Fruit fly (Drosophila melanogaster) whole organism, prepupa: Measurements from ENCODE around the gene Tbca.
A peak's percentile ranks its signal among the peaks of the same experiment; 100 is the strongest.

Experiments
- Blimp-1 ChIP-seq: fragments of 200-800 bp; sonication (Bioruptor generic); optimal IDR thresholded peaks from 3 replicates; lab custom pipeline; 2017; ENCODE audit warnings: missing biosample characterization, missing genetic modification characterization, mild to moderate bottlenecking, moderate library complexity, missing genetic modification reagents
- CG10631 ChIP-seq: fragments of 200-800 bp; sonication (Bioruptor generic); optimal IDR thresholded peaks from 2 replicates; lab custom pipeline; 2016; ENCODE audit warnings: missing biosample characterization, missing genetic modification characterization
- CG10669 ChIP-seq: fragments of 200-800 bp; sonication (Bioruptor generic); optimal IDR thresholded peaks from 3 replicates; lab custom pipeline; 2018; ENCODE audit warnings: missing biosample characterization, mild to moderate bottlenecking, missing genetic modification characterization, moderate library complexity
- CG11762 ChIP-seq: fragments of 200-800 bp; sonication (Bioruptor generic); optimal IDR thresholded peaks from 3 replicates; lab custom pipeline; 2016; ENCODE audit warnings: missing biosample characterization, missing genetic modification characterization; ENCODE audit not compliant: insufficient read depth
- CG11902 ChIP-seq: fragments of 200-800 bp; sonication (Bioruptor generic); optimal IDR thresholded peaks from 3 replicates; lab custom pipeline; 2016; ENCODE audit warnings: missing biosample characterization, missing genetic modification characterization
- CG1621 ChIP-seq: fragments of 200-800 bp; sonication (Bioruptor generic); optimal IDR thresholded peaks from 3 replicates; lab custom pipeline; 2018; ENCODE audit warnings: missing biosample characterization, mild to moderate bottlenecking, missing genetic modification characterization
- CG16779 ChIP-seq: fragments of 200-800 bp; sonication (Bioruptor generic); optimal IDR thresholded peaks from 3 replicates; lab custom pipeline; 2017; ENCODE audit warnings: missing biosample characterization, mild to moderate bottlenecking, missing genetic modification characterization
- CG3032 ChIP-seq: fragments of 200-800 bp; optimal IDR thresholded peaks from 2 replicates; lab custom pipeline; 2019; ENCODE audit warnings: missing biosample characterization, mild to moderate bottlenecking, missing genetic modification characterization, moderate library complexity
- CG31627 ChIP-seq: fragments of 200-800 bp; sonication (Bioruptor generic); optimal IDR thresholded peaks from 3 replicates; lab custom pipeline; 2016; ENCODE audit warnings: missing biosample characterization, missing genetic modification characterization
- CG34406 ChIP-seq: fragments of 200-800 bp; sonication (Bioruptor generic); optimal IDR thresholded peaks from 3 replicates; lab custom pipeline; 2016; ENCODE audit warnings: missing biosample characterization, missing genetic modification characterization
- CG3919 ChIP-seq: fragments of 200-800 bp; sonication (Bioruptor generic); optimal IDR thresholded peaks from 3 replicates; lab custom pipeline; 2016; ENCODE audit warnings: missing biosample characterization, missing genetic modification characterization
- CG4318 ChIP-seq: fragments of 200-800 bp; sonication (Bioruptor generic); optimal IDR thresholded peaks from 3 replicates; lab custom pipeline; 2017; ENCODE audit warnings: missing biosample characterization, mild to moderate bottlenecking, missing genetic modification characterization
- CG6163 ChIP-seq: fragments of 200-800 bp; sonication (Bioruptor generic); IDR thresholded peaks from 3 replicates; pipeline ENCODE4 v1.3.6; 2022; ENCODE audit warnings: missing biosample characterization, missing genetic modification characterization
- CG6276 ChIP-seq: fragments of 200-800 bp; sonication (Bioruptor generic); optimal IDR thresholded peaks from 2 replicates; lab custom pipeline; 2017; ENCODE audit warnings: missing biosample characterization, mild to moderate bottlenecking, missing genetic modification characterization
- CG6792 ChIP-seq: fragments of 200-800 bp; sonication (Bioruptor generic); optimal IDR thresholded peaks from 3 replicates; lab custom pipeline; 2016; ENCODE audit warnings: missing biosample characterization, missing genetic modification characterization
- CG6854 ChIP-seq: fragments of 200-800 bp; sonication (Bioruptor generic); optimal IDR thresholded peaks from 2 replicates; lab custom pipeline; 2017; ENCODE audit warnings: missing biosample characterization, mild to moderate bottlenecking, missing genetic modification characterization
- CG7368 ChIP-seq: fragments of 200-800 bp; sonication (Bioruptor generic); optimal IDR thresholded peaks from 3 replicates; lab custom pipeline; 2016; ENCODE audit warnings: missing biosample characterization, missing genetic modification characterization
- CG8119 ChIP-seq: fragments of 200-800 bp; sonication (Bioruptor generic); IDR thresholded peaks from 3 replicates; pipeline ENCODE4 v1.3.6; 2022; ENCODE audit warnings: missing biosample characterization, missing genetic modification characterization
- CG8319 ChIP-seq: fragments of 200-800 bp; sonication (Bioruptor generic); optimal IDR thresholded peaks from 3 replicates; lab custom pipeline; 2016; ENCODE audit warnings: missing biosample characterization, missing genetic modification characterization
- CG9139 ChIP-seq: fragments of 200-800 bp; sonication (Bioruptor generic); optimal IDR thresholded peaks from 3 replicates; lab custom pipeline; 2017; ENCODE audit warnings: missing biosample characterization, mild to moderate bottlenecking, missing genetic modification characterization
- Eip75B ChIP-seq: fragments of 200-800 bp; sonication (Bioruptor generic); optimal IDR thresholded peaks from 3 replicates; lab custom pipeline; 2016; ENCODE audit warnings: missing biosample characterization, missing genetic modification characterization
- Eip78C ChIP-seq: fragments of 200-800 bp; sonication (Bioruptor generic); peaks from one replicate; lab custom pipeline; 2016; ENCODE audit warnings: missing biosample characterization, missing genetic modification characterization
- Eip93F ChIP-seq: fragments of 200-800 bp; sonication (Bioruptor generic); optimal IDR thresholded peaks from 2 replicates; lab custom pipeline; 2016; ENCODE audit warnings: missing biosample characterization, mild to moderate bottlenecking, missing genetic modification characterization
- Ets96B ChIP-seq: fragments of 200-800 bp; optimal IDR thresholded peaks from 2 replicates; lab custom pipeline; 2019; ENCODE audit warnings: missing biosample characterization, mild to moderate bottlenecking, missing genetic modification characterization, moderate library complexity
- Gug ChIP-seq: fragments of 200-800 bp; sonication (Bioruptor generic); IDR thresholded peaks from 2 replicates; pipeline ENCODE4 v1.3.6; 2022; ENCODE audit warnings: missing biosample characterization, missing genetic modification characterization
- Hr38 ChIP-seq: sonication (Bioruptor generic); optimal IDR thresholded peaks from 2 replicates; lab custom pipeline; 2016; ENCODE audit warnings: missing biosample characterization, missing genetic modification characterization
- Hr39 ChIP-seq: fragments of 200-800 bp; sonication (Bioruptor generic); optimal IDR thresholded peaks from 2 replicates; lab custom pipeline; 2016; ENCODE audit warnings: missing biosample characterization, missing genetic modification characterization
- Hr4 ChIP-seq: fragments of 200-800 bp; sonication (Bioruptor generic); optimal IDR thresholded peaks from 3 replicates; lab custom pipeline; 2016; ENCODE audit warnings: missing biosample characterization, missing genetic modification characterization
- Lpt ChIP-seq: fragments of 200-800 bp; sonication (Bioruptor generic); optimal IDR thresholded peaks from 3 replicates; lab custom pipeline; 2016; ENCODE audit warnings: missing biosample characterization, missing genetic modification characterization
- Met ChIP-seq: fragments of 200-800 bp; sonication (Bioruptor generic); optimal IDR thresholded peaks from 3 replicates; lab custom pipeline; 2016; ENCODE audit warnings: missing biosample characterization, missing genetic modification characterization
- OdsH ChIP-seq: fragments of 200-800 bp; sonication (Bioruptor generic); optimal IDR thresholded peaks from 3 replicates; lab custom pipeline; 2016; ENCODE audit warnings: missing biosample characterization, missing genetic modification characterization
- Sox102F ChIP-seq: fragments of 200-800 bp; sonication (Bioruptor generic); optimal IDR thresholded peaks from 2 replicates; lab custom pipeline; 2016; ENCODE audit warnings: missing biosample characterization, mild to moderate bottlenecking, missing genetic modification characterization
- Sox14 ChIP-seq: fragments of 200-800 bp; sonication (Bioruptor generic); optimal IDR thresholded peaks from 3 replicates; lab custom pipeline; 2016; ENCODE audit warnings: missing biosample characterization, missing genetic modification characterization
- Sox15 ChIP-seq: fragments of 200-800 bp; sonication (Bioruptor generic); optimal IDR thresholded peaks from 3 replicates; lab custom pipeline; 2016; ENCODE audit warnings: missing biosample characterization, missing genetic modification characterization
- achi ChIP-seq: fragments of 200-800 bp; sonication (Bioruptor generic); optimal IDR thresholded peaks from 3 replicates; lab custom pipeline; 2016; ENCODE audit warnings: missing biosample characterization, missing genetic modification characterization
- acj6 ChIP-seq: fragments of 200-800 bp; sonication (Bioruptor generic); optimal IDR thresholded peaks from 3 replicates; lab custom pipeline; 2016; ENCODE audit warnings: missing biosample characterization, missing genetic modification characterization
- cyc ChIP-seq: fragments of 200-800 bp; sonication (Bioruptor generic); optimal IDR thresholded peaks from 3 replicates; lab custom pipeline; 2016; ENCODE audit warnings: missing biosample characterization, missing genetic modification characterization
- dac ChIP-seq: fragments of 200-800 bp; sonication (Bioruptor generic); optimal IDR thresholded peaks from 2 replicates; lab custom pipeline; 2017; ENCODE audit warnings: missing biosample characterization, mild to moderate bottlenecking, missing genetic modification characterization
- dsx ChIP-seq: fragments of 200-800 bp; optimal IDR thresholded peaks from 3 replicates; lab custom pipeline; 2019; ENCODE audit warnings: missing biosample characterization, mild to moderate bottlenecking, missing genetic modification characterization, moderate library complexity; ENCODE audit not compliant: poor library complexity, severe bottlenecking
- eg ChIP-seq: fragments of 200-800 bp; sonication (Bioruptor generic); IDR thresholded peaks from 3 replicates; pipeline ENCODE4 v1.3.6; 2022; ENCODE audit warnings: missing biosample characterization, missing genetic modification characterization
- esn ChIP-seq: fragments of 200-800 bp; sonication (Bioruptor generic); optimal IDR thresholded peaks from 2 replicates; lab custom pipeline; 2016; ENCODE audit warnings: missing biosample characterization, mild to moderate bottlenecking, missing genetic modification characterization, moderate library complexity
- fd59A ChIP-seq: fragments of 200-800 bp; sonication (Bioruptor generic); optimal IDR thresholded peaks from 2 replicates; lab custom pipeline; 2017; ENCODE audit warnings: missing biosample characterization, mild to moderate bottlenecking, missing genetic modification characterization, missing genetic modification reagents
- fd85E ChIP-seq: fragments of 200-800 bp; sonication (Bioruptor generic); optimal IDR thresholded peaks from 3 replicates; lab custom pipeline; 2016; ENCODE audit warnings: missing biosample characterization, missing genetic modification characterization
- fkh ChIP-seq: fragments of 200-800 bp; sonication (Bioruptor generic); optimal IDR thresholded peaks from 3 replicates; lab custom pipeline; 2017; ENCODE audit warnings: missing biosample characterization, mild to moderate bottlenecking, missing genetic modification characterization, moderate library complexity
- lz ChIP-seq: fragments of 200-800 bp; sonication (Bioruptor generic); optimal IDR thresholded peaks from 3 replicates; lab custom pipeline; 2016; ENCODE audit warnings: missing biosample characterization, missing genetic modification characterization
- pdm3 ChIP-seq: fragments of 200-800 bp; sonication (Bioruptor generic); optimal IDR thresholded peaks from 3 replicates; lab custom pipeline; 2016; ENCODE audit warnings: missing biosample characterization, missing genetic modification characterization
- salr ChIP-seq, 2 experiments: fragments of 200-800 bp; sonication (Bioruptor generic); optimal IDR thresholded peaks; 3 replicates each; lab custom pipeline; 2016 to 2018; ENCODE audit warnings: missing biosample characterization in 2 of 2, missing genetic modification characterization in 2 of 2, mild to moderate bottlenecking in 1 of 2
- spab ChIP-seq: fragments of 200-800 bp; sonication (Bioruptor generic); optimal IDR thresholded peaks from 2 replicates; lab custom pipeline; 2017; ENCODE audit warnings: missing biosample characterization, mild to moderate bottlenecking, missing genetic modification characterization, missing genetic modification reagents
- ss ChIP-seq, 2 experiments: fragments of 200-800 bp; sonication (Bioruptor generic); optimal IDR thresholded peaks; 2 replicates in 1 of 2; 3 replicates in 1 of 2; lab custom pipeline; 2017 to 2018; ENCODE audit warnings: mild to moderate bottlenecking in 2 of 2, missing biosample characterization in 2 of 2, missing genetic modification characterization in 2 of 2, moderate library complexity in 1 of 2
- svp ChIP-seq: fragments of 200-800 bp; sonication (Bioruptor generic); peaks from one replicate; lab custom pipeline; 2016; ENCODE audit warnings: missing biosample characterization, missing genetic modification characterization
- topi ChIP-seq: fragments of 200-800 bp; sonication (Bioruptor generic); optimal IDR thresholded peaks from 3 replicates; lab custom pipeline; 2016; ENCODE audit warnings: missing biosample characterization, missing genetic modification characterization
- vri ChIP-seq: fragments of 200-800 bp; sonication (Bioruptor generic); optimal IDR thresholded peaks from 3 replicates; lab custom pipeline; 2016; ENCODE audit warnings: missing biosample characterization, mild to moderate bottlenecking, missing genetic modification characterization

The Tbca gene

dm6 chr3R:31762672-31763071, 19.4 kb downstream of the Tbca start:
- TF ChIP-seq CG3919 (GFP tag; lab: Kevin White, UChicago) (peak; percentile 79), pdm3 (GFP tag; lab: Kevin White, UChicago) (peak; percentile 68), Eip78C (GFP tag; lab: Kevin White, UChicago) (peak; percentile 95), CG9139 (GFP tag; lab: Kevin White, UChicago) (peak; percentile 27), OdsH (GFP tag; lab: Kevin White, UChicago) (peak; percentile 75), ss (GFP tag; optimal IDR thresholded peaks at IDR 0.05; lab: Kevin White, UChicago) (peak in 1 of 2 experiments; percentile 75), CG1621 (tag; lab: Kevin White, UChicago) (peak; percentile 62), achi (GFP tag; lab: Kevin White, UChicago) (peak; percentile 78), cyc (no peak), CG6163 (GFP tag; lab: Robert Waterston, UW) (peak; percentile 80; the same call in 2 of the 3 replicates), CG6276 (GFP tag; lab: Kevin White, UChicago) (peak; percentile 43), CG10631 (GFP tag; lab: Kevin White, UChicago) (peak; percentile 68), Eip75B (GFP tag; lab: Kevin White, UChicago) (peak; percentile 59), CG3032 (tag; lab: Kevin White, UChicago) (peak; percentile 69), vri (GFP tag; lab: Kevin White, UChicago) (no peak), Hr38 (GFP tag; lab: Kevin White, UChicago) (no peak), CG11762 (GFP tag; lab: Kevin White, UChicago) (peak; percentile 68), Sox15 (GFP tag; lab: Kevin White, UChicago) (peak; percentile 57), CG31627 (GFP tag; lab: Kevin White, UChicago) (no peak), CG11902 (GFP tag; lab: Kevin White, UChicago) (peak; percentile 45), topi (GFP tag; lab: Kevin White, UChicago) (peak; percentile 28), acj6 (GFP tag; lab: Kevin White, UChicago) (peak; percentile 68), fkh (GFP tag; lab: Kevin White, UChicago) (no peak), salr (GFP tag; optimal IDR thresholded peaks at IDR 0.05; lab: Kevin White, UChicago) (peak in 1 of 2 experiments; percentile 15), fd85E (GFP tag; lab: Kevin White, UChicago) (no peak), Blimp-1 (GFP tag; lab: Kevin White, UChicago) (no peak), Ets96B (tag; lab: Kevin White, UChicago) (peak; percentile 81), Hr39 (no peak), CG6854 (GFP tag; lab: Kevin White, UChicago) (no peak), dac (GFP tag; lab: Kevin White, UChicago) (peak; percentile 35), CG7368 (GFP tag; lab: Kevin White, UChicago) (peak; percentile 54), Eip93F (no peak), CG6792 (GFP tag; lab: Kevin White, UChicago) (peak; percentile 72), CG16779 (tag; lab: Kevin White, UChicago) (peak; percentile 31), CG4318 (GFP tag; lab: Kevin White, UChicago) (peak; percentile 45), fd59A (GFP tag; lab: Kevin White, UChicago) (peak; percentile 46), dsx (GFP tag; lab: Kevin White, UChicago) (no peak), CG8319 (GFP tag; lab: Kevin White, UChicago) (peak; percentile 31), lz (GFP tag; lab: Kevin White, UChicago) (no peak), eg (GFP tag; lab: Robert Waterston, UW) (peak; percentile 74), Lpt (GFP tag; lab: Kevin White, UChicago) (peak; percentile 69), CG34406 (GFP tag; lab: Kevin White, UChicago) (peak; percentile 60), Gug (GFP tag; lab: Robert Waterston, UW) (peak; percentile 62), Hr4 (peak; percentile 84), esn (no peak), svp (GFP tag; lab: Kevin White, UChicago) (peak; percentile 69), spab (peak; percentile 58), Sox102F (GFP tag; lab: Kevin White, UChicago) (peak; percentile 24), CG10669 (peak; percentile 73), Met (GFP tag; lab: Kevin White, UChicago) (no peak), CG8119 (GFP tag; lab: Robert Waterston, UW) (peak; percentile 67; the same call in 2 of the 3 replicates), Sox14 (GFP tag; lab: Kevin White, UChicago) (peak; percentile 34)
